Fruit fly (Drosophila melanogaster): Measurements from ENCODE around the gene Chrac-14.

Gene Chrac-14

dm6 chr2L:8480825-8481224 is 43.6 kb downstream of the Chrac-14 start:
- TF ChIP-seq usp (GFP tag; optimal IDR thresholded peaks at IDR 0.05) (no peak), EcR (GFP tag; optimal IDR thresholded peaks at IDR 0.05) (no peak), CG8478 (optimal IDR thresholded peaks at IDR 0.05) (no peak), Dll (optimal IDR thresholded peaks at IDR 0.05) (no peak), psq (optimal IDR thresholded peaks at IDR 0.05) (no peak), pan (optimal IDR thresholded peaks at IDR 0.05) (no peak)

dm6 chr2L:8481623-8482424 is 44.6 kb downstream of the Chrac-14 start, which contains the start of gene CG43796:
Gene CG43796, plus strand, starts transcription at chr2L:8482374.
- TF ChIP-seq CG8478 (optimal IDR thresholded peaks at IDR 0.05) (no peak), pan (optimal IDR thresholded peaks at IDR 0.05) (no peak), Dll (optimal IDR thresholded peaks at IDR 0.05) (no peak), psq (optimal IDR thresholded peaks at IDR 0.05) (no peak), usp (GFP tag; optimal IDR thresholded peaks at IDR 0.05) (no peak), EcR (GFP tag; optimal IDR thresholded peaks at IDR 0.05) (no peak)

DNA sequence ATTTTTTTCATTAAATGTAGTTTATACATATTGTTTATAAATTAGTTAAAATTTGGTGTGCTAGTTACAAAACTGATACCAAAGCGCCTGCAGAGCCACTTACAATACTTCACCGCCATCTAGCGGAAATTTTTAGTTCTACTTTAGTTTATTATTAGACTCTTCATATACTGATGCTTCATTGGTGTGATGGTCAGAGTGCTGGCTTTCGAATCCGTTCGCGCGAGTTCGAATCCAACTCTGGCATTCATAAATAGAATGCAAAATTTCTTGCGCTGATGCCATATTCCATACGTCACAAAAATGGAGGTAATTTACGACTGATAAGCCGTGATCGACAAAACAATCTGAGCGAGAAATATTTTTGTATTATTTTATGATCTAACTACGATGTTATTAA is 48.4 kb downstream of the Chrac-14 start:
- no peak for TF ChIP-seq EcR (GFP tag; optimal IDR thresholded peaks at IDR 0.05)
- TF ChIP-seq pan (optimal IDR thresholded peaks at IDR 0.05): no peak
- no peak for TF ChIP-seq psq (optimal IDR thresholded peaks at IDR 0.05)
- no peak for TF ChIP-seq usp (GFP tag; optimal IDR thresholded peaks at IDR 0.05)
- no peak for TF ChIP-seq Dll (optimal IDR thresholded peaks at IDR 0.05)
- TF ChIP-seq CG8478 (optimal IDR thresholded peaks at IDR 0.05): no peak
